Fruit fly (Drosophila melanogaster) whole organism, embryonic: Measurements from ENCODE around the gene CG11384.

Experiments
- Ada2b ChIP-seq: fragments of 200-800 bp; sonication (Bioruptor generic); IDR thresholded peaks from 2 replicates; pipeline ENCODE4 v1.3.6; 2022; ENCODE audit warnings: missing biosample characterization, missing genetic modification characterization
- Adf1 ChIP-seq: fragments of 200-800 bp; sonication (Bioruptor generic); IDR thresholded peaks from 2 replicates; pipeline ENCODE4 v1.3.6; 2022; ENCODE audit warnings: missing biosample characterization, missing genetic modification characterization
- C15 ChIP-seq: fragments of 200-800 bp; sonication (Bioruptor generic); IDR thresholded peaks from 3 replicates; pipeline ENCODE4 v1.3.6; 2022; ENCODE audit warnings: missing biosample characterization, missing genetic modification characterization
- CG10543 ChIP-seq: fragments of 200-800 bp; sonication (Bioruptor generic); optimal IDR thresholded peaks from 3 replicates; lab custom pipeline; 2017; ENCODE audit warnings: missing biosample characterization, mild to moderate bottlenecking, missing genetic modification characterization, moderate library complexity
- CG10979 ChIP-seq: fragments of 200-800 bp; sonication (Bioruptor generic); optimal IDR thresholded peaks from 2 replicates; lab custom pipeline; 2018; ENCODE audit warnings: missing biosample characterization, mild to moderate bottlenecking, missing genetic modification characterization, moderate library complexity
- CG11085 ChIP-seq: fragments of 200-800 bp; sonication (Bioruptor generic); IDR thresholded peaks from 2 replicates; pipeline ENCODE4 v1.3.6; 2022; ENCODE audit warnings: missing biosample characterization, missing genetic modification characterization
- CG11723 ChIP-seq: fragments of 200-800 bp; sonication (Bioruptor generic); optimal IDR thresholded peaks from 2 replicates; lab custom pipeline; 2017; ENCODE audit warnings: missing biosample characterization, mild to moderate bottlenecking, missing genetic modification characterization
- CG12155 ChIP-seq: fragments of 200-800 bp; sonication (Bioruptor generic); optimal IDR thresholded peaks from 3 replicates; lab custom pipeline; 2016; ENCODE audit warnings: missing biosample characterization, missing genetic modification characterization
- CG13424 ChIP-seq: fragments of 200-800 bp; sonication (Bioruptor generic); optimal IDR thresholded peaks from 2 replicates; lab custom pipeline; 2019; ENCODE audit warnings: missing biosample characterization, mild to moderate bottlenecking, missing genetic modification characterization, moderate library complexity
- CG13775 ChIP-seq: fragments of 200-800 bp; sonication (Bioruptor generic); optimal IDR thresholded peaks from 3 replicates; lab custom pipeline; 2017; ENCODE audit warnings: missing biosample characterization, mild to moderate bottlenecking, missing genetic modification characterization
- CG14710 ChIP-seq: fragments of 200-800 bp; sonication (Bioruptor generic); optimal IDR thresholded peaks from 3 replicates; lab custom pipeline; 2019; ENCODE audit warnings: missing biosample characterization, mild to moderate bottlenecking, missing genetic modification characterization, moderate library complexity
- CG15269 ChIP-seq: fragments of 200-800 bp; sonication (Bioruptor generic); optimal IDR thresholded peaks from 2 replicates; lab custom pipeline; 2018; ENCODE audit warnings: missing biosample characterization, mild to moderate bottlenecking, missing genetic modification characterization, moderate library complexity
- CG15479 ChIP-seq: fragments of 200-800 bp; sonication (Bioruptor generic); optimal IDR thresholded peaks from 3 replicates; lab custom pipeline; 2019; ENCODE audit warnings: missing biosample characterization, mild to moderate bottlenecking, missing genetic modification characterization, moderate library complexity
- CG15514 ChIP-seq: fragments of 200-800 bp; sonication (Bioruptor generic); optimal IDR thresholded peaks from 3 replicates; lab custom pipeline; 2017; ENCODE audit warnings: missing biosample characterization, missing genetic modification characterization, mild to moderate bottlenecking, moderate library complexity, missing genetic modification reagents
- CG16815 ChIP-seq: fragments of 200-800 bp; sonication (Bioruptor generic); optimal IDR thresholded peaks from 3 replicates; lab custom pipeline; 2017; ENCODE audit warnings: missing biosample characterization, mild to moderate bottlenecking, missing genetic modification characterization
- CG16863 ChIP-seq: fragments of 200-800 bp; sonication (Bioruptor generic); optimal IDR thresholded peaks from 3 replicates; lab custom pipeline; 2016; ENCODE audit warnings: missing biosample characterization, missing genetic modification characterization
- CG17829 ChIP-seq: fragments of 200-800 bp; optimal IDR thresholded peaks from 2 replicates; lab custom pipeline; 2019; ENCODE audit warnings: missing biosample characterization, mild to moderate bottlenecking, missing genetic modification characterization, moderate library complexity
- CG2678 ChIP-seq: fragments of 200-800 bp; sonication (Bioruptor generic); optimal IDR thresholded peaks from 3 replicates; lab custom pipeline; 2019; ENCODE audit warnings: missing biosample characterization, mild to moderate bottlenecking, missing genetic modification characterization, moderate library complexity
- CG2875 ChIP-seq: fragments of 200-800 bp; sonication (Bioruptor generic); optimal IDR thresholded peaks from 2 replicates; lab custom pipeline; 2017; ENCODE audit warnings: missing biosample characterization, mild to moderate bottlenecking, missing genetic modification characterization, missing genetic modification reagents
- CG30403 ChIP-seq: fragments of 200-800 bp; sonication (Bioruptor generic); optimal IDR thresholded peaks from 3 replicates; lab custom pipeline; 2016; ENCODE audit warnings: missing biosample characterization, missing genetic modification characterization
- CG3065 ChIP-seq: fragments of 200-800 bp; sonication (Bioruptor generic); optimal IDR thresholded peaks from 2 replicates; lab custom pipeline; 2016; ENCODE audit warnings: missing biosample characterization, missing genetic modification characterization
- CG3281 ChIP-seq: fragments of 200-800 bp; sonication (Bioruptor generic); optimal IDR thresholded peaks from 3 replicates; lab custom pipeline; 2017; ENCODE audit warnings: missing biosample characterization, mild to moderate bottlenecking, missing genetic modification characterization
- CG7372 ChIP-seq: fragments of 200-800 bp; sonication (Bioruptor generic); IDR thresholded peaks from 2 replicates; pipeline ENCODE4 v1.3.6; 2022; ENCODE audit warnings: missing biosample characterization, missing genetic modification characterization
- CG7963 ChIP-seq: fragments of 200-800 bp; sonication (Bioruptor generic); IDR thresholded peaks from 3 replicates; pipeline ENCODE4 v1.3.6; 2022; ENCODE audit warnings: missing biosample characterization, missing genetic modification characterization; ENCODE audit not compliant: partially characterized antibody
- CG8359 ChIP-seq: fragments of 200-800 bp; sonication (Bioruptor generic); optimal IDR thresholded peaks from 2 replicates; lab custom pipeline; 2017; ENCODE audit warnings: missing biosample characterization, mild to moderate bottlenecking, missing genetic modification characterization, borderline replicate concordance
- CG9932 ChIP-seq: fragments of 200-800 bp; sonication (Bioruptor generic); IDR thresholded peaks from 2 replicates; pipeline ENCODE4 v1.3.6; 2022; ENCODE audit warnings: missing biosample characterization, missing genetic modification characterization
- CTCF ChIP-seq: fragments of 200-800 bp; sonication (Bioruptor generic); optimal IDR thresholded peaks from 2 replicates; lab custom pipeline; 2017; ENCODE audit warnings: missing biosample characterization, mild to moderate bottlenecking, missing genetic modification characterization, moderate library complexity
- Chrac-16 ChIP-seq: fragments of 200-800 bp; sonication (Bioruptor generic); optimal IDR thresholded peaks from 3 replicates; lab custom pipeline; 2016; ENCODE audit warnings: missing biosample characterization, missing genetic modification characterization
- Deaf1 ChIP-seq: fragments of 200-800 bp; optimal IDR thresholded peaks from 3 replicates; lab custom pipeline; 2019; ENCODE audit warnings: missing biosample characterization, mild to moderate bottlenecking, missing genetic modification characterization, moderate library complexity
- Doc2 ChIP-seq: fragments of 200-800 bp; sonication (Bioruptor generic); IDR thresholded peaks from 2 replicates; pipeline ENCODE4 v1.3.6; 2022; ENCODE audit warnings: missing biosample characterization, missing genetic modification characterization
- GATAe ChIP-seq: fragments of 200-800 bp; sonication (Bioruptor generic); conservative IDR thresholded peaks from 2 replicates; pipeline ENCODE4 v1.3.6; 2022; ENCODE audit warnings: missing biosample characterization, missing genetic modification characterization
- HmgD ChIP-seq: fragments of 200-800 bp; sonication (Bioruptor generic); optimal IDR thresholded peaks from 3 replicates; lab custom pipeline; 2016; ENCODE audit warnings: missing biosample characterization, missing genetic modification characterization
- Lhr ChIP-seq: fragments of 200-800 bp; sonication (Bioruptor generic); optimal IDR thresholded peaks from 3 replicates; lab custom pipeline; 2017; ENCODE audit warnings: mild to moderate bottlenecking, missing biosample characterization, missing genetic modification reagents, missing genetic modification characterization
- Meics ChIP-seq: fragments of 200-800 bp; sonication (Bioruptor generic); optimal IDR thresholded peaks from 2 replicates; lab custom pipeline; 2017; ENCODE audit warnings: missing biosample characterization, mild to moderate bottlenecking, missing genetic modification characterization
- Side ChIP-seq: fragments of 200-800 bp; sonication (Bioruptor generic); optimal IDR thresholded peaks from 2 replicates; lab custom pipeline; 2016; ENCODE audit warnings: missing biosample characterization, missing genetic modification characterization
- Xbp1 ChIP-seq: fragments of 200-800 bp; sonication (Bioruptor generic); optimal IDR thresholded peaks from 3 replicates; lab custom pipeline; 2016; ENCODE audit warnings: missing biosample characterization, mild to moderate bottlenecking, missing genetic modification characterization
- Xrp1 ChIP-seq: fragments of 200-800 bp; sonication (Bioruptor generic); IDR thresholded peaks from 2 replicates; pipeline ENCODE4 v1.3.6; 2022; ENCODE audit warnings: missing biosample characterization, missing genetic modification characterization
- bsh ChIP-seq, 2 experiments: fragments of 200-800 bp; sonication (Bioruptor generic); optimal IDR thresholded peaks; 2 replicates each; lab custom pipeline; 2017 to 2018; ENCODE audit warnings: mild to moderate bottlenecking in 2 of 2, missing biosample characterization in 2 of 2, missing genetic modification characterization in 2 of 2, moderate library complexity in 1 of 2
- cad ChIP-seq: fragments of >200 bp; optimal IDR thresholded peaks from 2 replicates; lab custom pipeline; 2017; ENCODE audit warnings: missing biosample characterization, missing genetic modification characterization
- chm ChIP-seq: fragments of 200-800 bp; sonication (Bioruptor generic); IDR thresholded peaks from 2 replicates; pipeline ENCODE4 v1.3.6; 2022; ENCODE audit warnings: missing biosample characterization, missing genetic modification characterization
- crp ChIP-seq, 2 experiments: fragments of 200-800 bp; sonication (Bioruptor generic); optimal IDR thresholded peaks; 2 replicates in 1 of 2; 3 replicates in 1 of 2; lab custom pipeline; 2017; ENCODE audit warnings: missing biosample characterization in 2 of 2, missing genetic modification characterization in 2 of 2, mild to moderate bottlenecking in 1 of 2, moderate library complexity in 1 of 2
- dpn ChIP-seq, 2 experiments: fragments of 200-800 bp; sonication (Bioruptor generic); optimal IDR thresholded peaks; 3 replicates each; lab custom pipeline; 2016; ENCODE audit warnings: missing biosample characterization in 2 of 2, missing genetic modification characterization in 2 of 2
- eve ChIP-seq, 2 experiments: fragments of >200 bp; optimal IDR thresholded peaks; 2 replicates each; lab custom pipeline; 2017; ENCODE audit warnings: missing biosample characterization in 2 of 2, missing genetic modification characterization in 2 of 2
- grau ChIP-seq: fragments of 200-800 bp; optimal IDR thresholded peaks from 3 replicates; lab custom pipeline; 2019; ENCODE audit warnings: missing biosample characterization, mild to moderate bottlenecking, missing genetic modification characterization, moderate library complexity
- gsb ChIP-seq: fragments of 200-800 bp; sonication (Bioruptor generic); IDR thresholded peaks from 2 replicates; pipeline ENCODE4 v1.3.6; 2022; ENCODE audit warnings: missing biosample characterization, missing genetic modification characterization
- nau ChIP-seq: fragments of 200-800 bp; sonication (Bioruptor generic); optimal IDR thresholded peaks from 3 replicates; lab custom pipeline; 2017; ENCODE audit warnings: missing biosample characterization, mild to moderate bottlenecking, missing genetic modification characterization, missing genetic modification reagents
- row ChIP-seq: fragments of 200-800 bp; sonication (Bioruptor generic); IDR thresholded peaks from 3 replicates; pipeline ENCODE4 v1.3.6; 2022; ENCODE audit warnings: missing biosample characterization, missing genetic modification characterization
- run ChIP-seq: fragments of 200-800 bp; sonication (Bioruptor generic); optimal IDR thresholded peaks from 3 replicates; lab custom pipeline; 2018; ENCODE audit warnings: missing biosample characterization, mild to moderate bottlenecking, missing genetic modification characterization
- so ChIP-seq: fragments of 200-800 bp; sonication (Bioruptor generic); IDR thresholded peaks from 3 replicates; pipeline ENCODE4 v1.3.6; 2022; ENCODE audit warnings: missing biosample characterization, missing genetic modification characterization
- tin ChIP-seq: fragments of 200-800 bp; sonication (Bioruptor generic); optimal IDR thresholded peaks from 3 replicates; lab custom pipeline; 2016; ENCODE audit warnings: missing biosample characterization, missing genetic modification characterization
- twi ChIP-seq: fragments of 200-800 bp; optimal IDR thresholded peaks from 2 replicates; lab custom pipeline; 2019; ENCODE audit warnings: missing biosample characterization, mild to moderate bottlenecking, missing genetic modification characterization, moderate library complexity
- vvl ChIP-seq: fragments of 200-800 bp; sonication (Bioruptor generic); IDR thresholded peaks from 2 replicates; pipeline ENCODE4 v1.3.6; 2022; ENCODE audit warnings: missing biosample characterization, missing genetic modification characterization

CG11384 gene

DNA sequence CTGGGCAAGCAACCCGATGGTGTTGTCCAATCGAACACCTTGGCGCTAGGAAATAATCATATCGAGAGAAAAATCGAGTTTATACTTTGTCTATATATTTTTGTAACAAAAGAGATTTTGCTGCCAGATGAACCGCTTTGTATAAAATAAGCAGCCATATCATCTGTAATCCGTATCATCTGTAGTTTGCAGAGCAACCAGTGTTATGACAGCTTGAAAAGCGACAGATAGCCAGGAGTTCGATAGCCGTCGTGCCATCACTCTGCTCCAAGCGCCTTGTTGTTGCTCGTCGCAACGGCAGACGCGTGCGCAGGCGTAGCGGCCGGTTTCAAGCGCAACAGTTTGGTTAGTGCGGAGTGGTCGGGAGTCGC lies 40.8 kb downstream of the CG11384 start:
- TF ChIP-seq tin (GFP tag; lab: Kevin White, UChicago) (no peak), dpn (GFP tag; optimal IDR thresholded peaks at IDR 0.05; lab: Kevin White, UChicago) (no peak), CG16863 (GFP tag; lab: Kevin White, UChicago) (no peak), CG11723 (no peak), CG17829 (tag; lab: Kevin White, UChicago) (peak; percentile 3), CG2678 (tag; lab: Kevin White, UChicago) (peak; percentile 48), CG14710 (tag; lab: Kevin White, UChicago) (peak; percentile 14), twi (tag; lab: Kevin White, UChicago) (no peak), CG11085 (no peak), HmgD (GFP tag; lab: Kevin White, UChicago) (no peak), run (tag; lab: Kevin White, UChicago) (no peak), Xrp1 (GFP tag; lab: Robert Waterston, UW) (no peak), Lhr (GFP tag; lab: Kevin White, UChicago) (no peak), CG13775 (no peak), crp (GFP tag; optimal IDR thresholded peaks at IDR 0.05; lab: Kevin White, UChicago) (no peak), CG10979 (peak; percentile 17), CG3065 (GFP tag; lab: Kevin White, UChicago) (no peak), chm (GFP tag; lab: Robert Waterston, UW) (no peak), C15 (GFP tag; lab: Robert Waterston, UW) (no peak), Ada2b (GFP tag; lab: Robert Waterston, UW) (no peak), Chrac-16 (GFP tag; lab: Kevin White, UChicago) (no peak), CG7372 (GFP tag; lab: Robert Waterston, UW) (no peak), CG10543 (no peak), CG9932 (GFP tag; lab: Robert Waterston, UW) (peak; percentile 39), Xbp1 (no peak), cad (no peak), row (peak; percentile 89), CG2875 (no peak), CG12155 (GFP tag; lab: Kevin White, UChicago) (no peak), bsh (GFP tag; optimal IDR thresholded peaks at IDR 0.05; lab: Kevin White, UChicago) (no peak), so (GFP tag; lab: Robert Waterston, UW) (no peak), CG7963 (GFP tag; lab: Robert Waterston, UW) (no peak), nau (peak; percentile 3), eve (GFP tag; optimal IDR thresholded peaks at IDR 0.05; lab: Kevin White, UChicago) (no peak), Side (GFP tag; lab: Kevin White, UChicago) (peak; percentile 13), CG15479 (GFP tag; lab: Kevin White, UChicago) (no peak), vvl (no peak), CG8359 (no peak), CG15269 (peak; percentile 10), Doc2 (GFP tag; lab: Robert Waterston, UW) (no peak), CG16815 (GFP tag; lab: Kevin White, UChicago) (no peak), CG13424 (tag; lab: Kevin White, UChicago) (peak; percentile 29), Meics (GFP tag; lab: Kevin White, UChicago) (peak; percentile 36), CG15514 (GFP tag; lab: Kevin White, UChicago) (peak; percentile 2), gsb (GFP tag; lab: Robert Waterston, UW) (no peak), CG30403 (GFP tag; lab: Kevin White, UChicago) (no peak), CTCF (GFP tag; lab: Kevin White, UChicago) (no peak), CG3281 (GFP tag; lab: Kevin White, UChicago) (peak; percentile 24), Adf1 (no peak), GATAe (GFP tag; lab: Robert Waterston, UW) (no peak), grau (tag; lab: Kevin White, UChicago) (peak; percentile 34), Deaf1 (peak; percentile 18)
